Worm (Caenorhabditis elegans) whole organism, early embryonic: ENCODE results near the gene T19E7.6.

Source experiments
- B0310.2 ChIP-seq: sonication (generic microtip); optimal IDR thresholded peaks from 2 replicates; lab custom pipeline; 2016; ENCODE audit warnings: mild to moderate bottlenecking, missing genetic modification characterization, missing compliant biosample characterization
- F13C5.2 ChIP-seq: sonication (generic microtip); optimal IDR thresholded peaks from 2 replicates; lab custom pipeline; 2017; ENCODE audit warnings: mild to moderate bottlenecking, missing genetic modification characterization, inconsistent platforms, missing compliant biosample characterization
- aly-1 ChIP-seq: sonication (generic microtip); optimal IDR thresholded peaks from 2 replicates; lab custom pipeline; 2016; ENCODE audit warnings: missing genetic modification characterization, missing compliant biosample characterization
- ama-1 ChIP-seq: fragments of 150-350 bp; optimal IDR thresholded peaks from 2 replicates; lab custom pipeline; 2014
- ceh-13 ChIP-seq: fragments of 200-800 bp; sonication (Bioruptor generic); optimal IDR thresholded peaks from 2 replicates; lab custom pipeline; 2018; ENCODE audit warnings: mild to moderate bottlenecking, missing genetic modification characterization, missing compliant biosample characterization
- ceh-36 ChIP-seq: sonication (generic microtip); optimal IDR thresholded peaks from 2 replicates; lab custom pipeline; 2016; ENCODE audit warnings: missing genetic modification characterization, inconsistent platforms, missing compliant biosample characterization
- ets-7 ChIP-seq: sonication (generic microtip); optimal IDR thresholded peaks from 2 replicates; lab custom pipeline; 2016; ENCODE audit warnings: missing genotype, missing genetic modification characterization, missing compliant biosample characterization
- flt-1 ChIP-seq: fragments of 200-800 bp; sonication (Bioruptor generic); IDR thresholded peaks from 2 replicates; pipeline ENCODE4 v1.3.6; 2022; ENCODE audit warnings: missing genetic modification characterization, missing compliant biosample characterization
- hmbx-1 ChIP-seq: sonication (generic microtip); optimal IDR thresholded peaks from 2 replicates; lab custom pipeline; 2016; ENCODE audit warnings: mild to moderate bottlenecking, missing genetic modification characterization, missing compliant biosample characterization
- hmg-4 ChIP-seq: fragments of 200-800 bp; sonication (Bioruptor generic); optimal IDR thresholded peaks from 2 replicates; lab custom pipeline; 2018; ENCODE audit warnings: mild to moderate bottlenecking, missing genetic modification characterization, missing compliant biosample characterization
- hnd-1 ChIP-seq: sonication (generic microtip); optimal IDR thresholded peaks from 2 replicates; lab custom pipeline; 2016; ENCODE audit warnings: missing genetic modification characterization, missing compliant biosample characterization
- pes-1 ChIP-seq: fragments of 200-800 bp; sonication (Bioruptor generic); IDR thresholded peaks from 2 replicates; pipeline ENCODE4 v1.3.6; 2022; ENCODE audit warnings: missing genetic modification reagents, missing genetic modification characterization, missing compliant biosample characterization
- scrt-1 ChIP-seq: fragments of 200-800 bp; sonication (Bioruptor generic); IDR thresholded peaks from 2 replicates; pipeline ENCODE4 v1.3.6; 2022; ENCODE audit warnings: missing genetic modification characterization, missing compliant biosample characterization
- sea-1 ChIP-seq: fragments of 200-800 bp; sonication (Bioruptor generic); conservative IDR thresholded peaks from 2 replicates; pipeline ENCODE4 v1.3.6; 2022; ENCODE audit warnings: missing genetic modification characterization, missing compliant biosample characterization
- tbx-11 ChIP-seq: fragments of 200-800 bp; sonication (Bioruptor generic); IDR thresholded peaks from 2 replicates; pipeline ENCODE4 v1.3.6; 2022; ENCODE audit warnings: missing genetic modification characterization, missing compliant biosample characterization
- tbx-37 ChIP-seq: fragments of 200-800 bp; sonication (Bioruptor generic); conservative IDR thresholded peaks from 2 replicates; pipeline ENCODE4 v1.3.6; 2022; ENCODE audit warnings: missing genetic modification reagents, missing genetic modification characterization, missing compliant biosample characterization
- tra-4 ChIP-seq: sonication (generic microtip); optimal IDR thresholded peaks from 2 replicates; lab custom pipeline; 2017; ENCODE audit warnings: missing genetic modification characterization, missing compliant biosample characterization

Gene T19E7.6

ce11 chrIV:5631628-5632027 is 37.7 kb downstream of the T19E7.6 start, which contains the start of gene ttbk-8.2:
Gene ttbk-8.2 (plus strand): TSS chrIV:5631928.
- TF ChIP-seq tbx-11 (GFP tag; lab: Robert Waterston, UW): no peak
- no peak for TF ChIP-seq pes-1 (GFP tag; lab: Robert Waterston, UW)
- TF ChIP-seq B0310.2 (tag; lab: Kevin White, UChicago): no peak
- no peak for TF ChIP-seq tra-4 (tag; lab: Kevin White, UChicago)
- no peak for TF ChIP-seq F13C5.2 (tag; lab: Kevin White, UChicago)
- TF ChIP-seq sea-1 (GFP tag; lab: Robert Waterston, UW): no peak
- no peak for TF ChIP-seq aly-1 (tag; lab: Kevin White, UChicago)
- TF ChIP-seq hmg-4 (GFP tag; lab: Kevin White, UChicago): no peak
- no peak for TF ChIP-seq ceh-13 (GFP tag; lab: Kevin White, UChicago)
- no peak for TF ChIP-seq ets-7 (tag; lab: Kevin White, UChicago)
- no peak for TF ChIP-seq ama-1
- TF ChIP-seq hnd-1: no peak
- no peak for TF ChIP-seq hmbx-1 (tag; lab: Kevin White, UChicago)
- no peak for TF ChIP-seq scrt-1 (GFP tag; lab: Robert Waterston, UW)
- TF ChIP-seq flt-1 (GFP tag; lab: Robert Waterston, UW): no peak
- TF ChIP-seq ceh-36 (tag; lab: Kevin White, UChicago): no peak
- no peak for TF ChIP-seq tbx-37 (GFP tag; lab: Robert Waterston, UW)

- no peak for TF ChIP-seq hmg-4 (GFP tag; lab: Kevin White, UChicago)
- no peak for TF ChIP-seq scrt-1 (GFP tag; lab: Robert Waterston, UW)
- TF ChIP-seq sea-1 (GFP tag; lab: Robert Waterston, UW): no peak
- TF ChIP-seq flt-1 (GFP tag; lab: Robert Waterston, UW): no peak
- TF ChIP-seq ets-7 (tag; lab: Kevin White, UChicago): no peak
- TF ChIP-seq B0310.2 (tag; lab: Kevin White, UChicago): no peak
- TF ChIP-seq pes-1 (GFP tag; lab: Robert Waterston, UW): no peak
These were observed 39.1 kb downstream of the T19E7.6 start, which contains the start of gene srd-12 for ce11 chrIV:5630156-5630555. Gene srd-12 (minus strand): TSS chrIV:5630256.

ce11 chrIV:5627056-5627455 is 42.2 kb downstream of the T19E7.6 start, which contains the start of gene srsx-14:
Gene srsx-14 (minus strand): TSS chrIV:5627156.
- TF ChIP-seq pes-1 (GFP tag; lab: Robert Waterston, UW) (no peak), aly-1 (tag; lab: Kevin White, UChicago) (no peak), hmg-4 (GFP tag; lab: Kevin White, UChicago) (no peak), flt-1 (GFP tag; lab: Robert Waterston, UW) (no peak), F13C5.2 (tag; lab: Kevin White, UChicago) (no peak), hmbx-1 (tag; lab: Kevin White, UChicago) (no peak), ceh-36 (tag; lab: Kevin White, UChicago) (no peak), scrt-1 (GFP tag; lab: Robert Waterston, UW) (no peak), tbx-37 (GFP tag; lab: Robert Waterston, UW) (no peak), hnd-1 (no peak), tra-4 (tag; lab: Kevin White, UChicago) (no peak), sea-1 (GFP tag; lab: Robert Waterston, UW) (no peak)

- no peak for TF ChIP-seq sea-1 (GFP tag; lab: Robert Waterston, UW)
- no peak for TF ChIP-seq tra-4 (tag; lab: Kevin White, UChicago)
- no peak for TF ChIP-seq ama-1
- TF ChIP-seq hmbx-1 (tag; lab: Kevin White, UChicago): no peak
- TF ChIP-seq F13C5.2 (tag; lab: Kevin White, UChicago): no peak
- TF ChIP-seq tbx-37 (GFP tag; lab: Robert Waterston, UW): no peak
- TF ChIP-seq scrt-1 (GFP tag; lab: Robert Waterston, UW): no peak
- TF ChIP-seq ets-7 (tag; lab: Kevin White, UChicago): no peak
- no peak for TF ChIP-seq pes-1 (GFP tag; lab: Robert Waterston, UW)
- TF ChIP-seq ceh-13 (GFP tag; lab: Kevin White, UChicago): no peak
- no peak for TF ChIP-seq B0310.2 (tag; lab: Kevin White, UChicago)
- no peak for TF ChIP-seq tbx-11 (GFP tag; lab: Robert Waterston, UW)
- TF ChIP-seq flt-1 (GFP tag; lab: Robert Waterston, UW): no peak
These were observed 45.6 kb downstream of the T19E7.6 start, which contains the start of gene srsx-15 for ce11 chrIV:5623718-5624117. Gene srsx-15 (minus strand): TSS chrIV:5623818.

ce11 chrIV:5619643-5620042 is 49.7 kb downstream of the T19E7.6 start, which contains the start of gene srsx-16:
Gene srsx-16 (minus strand): TSS chrIV:5619743.
- TF ChIP-seq tbx-11 (GFP tag; lab: Robert Waterston, UW) (no peak), hmbx-1 (tag; lab: Kevin White, UChicago) (no peak), pes-1 (GFP tag; lab: Robert Waterston, UW) (no peak), hnd-1 (no peak), ama-1 (no peak), tbx-37 (GFP tag; lab: Robert Waterston, UW) (no peak), ceh-13 (GFP tag; lab: Kevin White, UChicago) (no peak), flt-1 (GFP tag; lab: Robert Waterston, UW) (no peak), aly-1 (tag; lab: Kevin White, UChicago) (no peak), ceh-36 (tag; lab: Kevin White, UChicago) (no peak), ets-7 (tag; lab: Kevin White, UChicago) (no peak), tra-4 (tag; lab: Kevin White, UChicago) (no peak), scrt-1 (GFP tag; lab: Robert Waterston, UW) (no peak)
